Worm (Caenorhabditis elegans): ENCODE measurements around the gene aqp-5.

ce11 chrV:10463276-10463675, 28.3 kb upstream of the aqp-5 start, which contains the start of gene F22E12.3:
- TF ChIP-seq hmbx-1 (tag; optimal IDR thresholded peaks at IDR 0.05) (no peak), ama-1 (optimal IDR thresholded peaks at IDR 0.05) (no peak), hnd-1 (tag; optimal IDR thresholded peaks at IDR 0.05) (no peak), tra-4 (tag; optimal IDR thresholded peaks at IDR 0.05) (no peak), tbx-11 (GFP tag; IDR thresholded peaks at IDR 0.05) (no peak), flt-1 (GFP tag; IDR thresholded peaks at IDR 0.05) (no peak)
